Fruit fly (Drosophila melanogaster) whole organism, adult: ENCODE data around the gene CG7860.
A peak's percentile ranks its signal among the peaks of the same experiment; 100 is the strongest.

Source experiments
- CG14711 ChIP-seq: fragments of 200-800 bp; sonication (Bioruptor generic); optimal IDR thresholded peaks from 2 replicates; lab custom pipeline; 2018; ENCODE audit warnings: missing biosample characterization, mild to moderate bottlenecking, missing genetic modification characterization, moderate library complexity
- CG1620 ChIP-seq: fragments of 200-800 bp; sonication (Bioruptor generic); optimal IDR thresholded peaks from 2 replicates; lab custom pipeline; 2016; ENCODE audit warnings: missing biosample characterization, missing genetic modification characterization
- Crg-1 ChIP-seq: fragments of 200-800 bp; sonication (Bioruptor generic); optimal IDR thresholded peaks from 2 replicates; lab custom pipeline; 2016; ENCODE audit warnings: missing biosample characterization, missing genetic modification characterization
- Hr96 ChIP-seq: fragments of 200-800 bp; sonication (Bioruptor generic); optimal IDR thresholded peaks from 2 replicates; lab custom pipeline; 2016; ENCODE audit warnings: missing biosample characterization, missing genetic modification characterization
- bab1 ChIP-seq: fragments of 200-800 bp; sonication (Bioruptor generic); optimal IDR thresholded peaks from 3 replicates; lab custom pipeline; 2019; ENCODE audit warnings: missing biosample characterization, mild to moderate bottlenecking, missing genetic modification characterization, moderate library complexity
- kay ChIP-seq: fragments of 200-800 bp; sonication (Bioruptor generic); peaks from one replicate; lab custom pipeline; 2016; ENCODE audit warnings: missing biosample characterization, missing genetic modification characterization, borderline replicate concordance
- ovo ChIP-seq: fragments of 200-800 bp; sonication (Bioruptor generic); optimal IDR thresholded peaks from 2 replicates; lab custom pipeline; 2016; ENCODE audit warnings: missing biosample characterization, missing genetic modification characterization
- toe ChIP-seq: fragments of 200-800 bp; sonication (Bioruptor generic); optimal IDR thresholded peaks from 2 replicates; lab custom pipeline; 2016; ENCODE audit warnings: missing biosample characterization, missing genetic modification characterization

dm6 chrX:15582853-15583252 is 14.1 kb downstream of the CG7860 start, which contains the start of the genes CG9215 and CG8097:
- peak; percentile 83 for TF ChIP-seq CG1620 (GFP tag; lab: Kevin White, UChicago)
- peak; percentile 38 for TF ChIP-seq ovo (GFP tag; lab: Kevin White, UChicago)
- TF ChIP-seq Hr96 (GFP tag; lab: Kevin White, UChicago), result peak; percentile 75
- peak; percentile 58 for TF ChIP-seq CG14711 (tag; lab: Kevin White, UChicago)
- no peak for TF ChIP-seq kay (GFP tag; lab: Kevin White, UChicago)
- TF ChIP-seq bab1 (GFP tag; lab: Kevin White, UChicago), result peak; percentile 65
- peak; percentile 73 for TF ChIP-seq toe (GFP tag; lab: Kevin White, UChicago)
- TF ChIP-seq Crg-1, result peak; percentile 51
